Worm (Caenorhabditis elegans) whole organism, L2 larva: Measurements from ENCODE around the gene C43D7.7.

ENCODE experiments used
- C34F6.9 ChIP-seq: fragments of 150-350 bp; optimal IDR thresholded peaks from 2 replicates; lab custom pipeline; 2014; ENCODE audit warnings: missing biosample characterization, missing genetic modification characterization
- F13H6.1 ChIP-seq: sonication (generic microtip); optimal IDR thresholded peaks from 2 replicates; lab custom pipeline; 2016; ENCODE audit warnings: missing genetic modification characterization, missing compliant biosample characterization
- R02D3.7 ChIP-seq: fragments of 150-350 bp; optimal IDR thresholded peaks from 2 replicates; lab custom pipeline; 2014; ENCODE audit warnings: missing biosample characterization, missing genetic modification characterization
- alr-1 ChIP-seq: fragments of 150-350 bp; optimal IDR thresholded peaks from 2 replicates; lab custom pipeline; 2014; ENCODE audit warnings: missing biosample characterization, missing genetic modification characterization
- aly-2 ChIP-seq: fragments of 150-350 bp; optimal IDR thresholded peaks from 2 replicates; lab custom pipeline; 2014; ENCODE audit warnings: missing biosample characterization, missing genetic modification characterization
- ama-1 ChIP-seq: fragments of 150-350 bp; optimal IDR thresholded peaks from 2 replicates; lab custom pipeline; 2018; ENCODE audit warnings: inconsistent platforms
- blmp-1 ChIP-seq: sonication (generic microtip); optimal IDR thresholded peaks from 2 replicates; lab custom pipeline; 2017; ENCODE audit warnings: missing genetic modification characterization, mild to moderate bottlenecking, missing compliant biosample characterization, antibody characterized with exemption, moderate library complexity; ENCODE audit not compliant: insufficient read depth
- crh-2 ChIP-seq: sonication (generic microtip); optimal IDR thresholded peaks from 2 replicates; lab custom pipeline; 2017; ENCODE audit warnings: missing biosample characterization, missing genetic modification characterization
- dmd-4 ChIP-seq: sonication (generic microtip); optimal IDR thresholded peaks from 2 replicates; lab custom pipeline; 2017; ENCODE audit warnings: missing biosample characterization, missing genetic modification characterization
- egl-27 ChIP-seq: sonication (generic microtip); optimal IDR thresholded peaks from 3 replicates; lab custom pipeline; 2017; ENCODE audit warnings: missing biosample characterization, missing genetic modification reagents, missing genetic modification characterization
- elt-1 ChIP-seq: fragments of 150-350 bp; optimal IDR thresholded peaks from 2 replicates; lab custom pipeline; 2014; ENCODE audit warnings: missing biosample characterization, missing genetic modification characterization
- elt-3 ChIP-seq: sonication (generic microtip); optimal IDR thresholded peaks from 2 replicates; lab custom pipeline; 2017; ENCODE audit warnings: missing biosample characterization, missing genetic modification characterization
- gmeb-1 ChIP-seq: fragments of 150-350 bp; optimal IDR thresholded peaks from 2 replicates; lab custom pipeline; 2014; ENCODE audit warnings: missing biosample characterization, missing genetic modification characterization
- lin-13 ChIP-seq: fragments of 150-350 bp; optimal IDR thresholded peaks from 2 replicates; lab custom pipeline; 2014; ENCODE audit warnings: missing biosample characterization, missing genetic modification reagents, missing genetic modification characterization
- lin-39 ChIP-seq: fragments of 150-350 bp; optimal IDR thresholded peaks from 2 replicates; lab custom pipeline; 2014; ENCODE audit warnings: missing biosample characterization, missing genetic modification reagents, missing genetic modification characterization
- lsy-2 ChIP-seq, 2 experiments: fragments of 150-350 bp in 1 of 2; sonication (generic microtip) in 1 of 2; optimal IDR thresholded peaks; 2 replicates each; lab custom pipeline; 2014 to 2017; ENCODE audit warnings: missing biosample characterization in 2 of 2, missing genetic modification characterization in 2 of 2
- mab-5 ChIP-seq: fragments of 150-350 bp; optimal IDR thresholded peaks from 2 replicates; lab custom pipeline; 2014; ENCODE audit warnings: missing biosample characterization, missing genetic modification characterization
- mbf-1 ChIP-seq: sonication (generic microtip); optimal IDR thresholded peaks from 2 replicates; lab custom pipeline; 2017; ENCODE audit warnings: missing biosample characterization, missing genetic modification characterization
- mdl-1 ChIP-seq, 2 experiments: fragments of 150-350 bp in 1 of 2; sonication (generic microtip) in 1 of 2; optimal IDR thresholded peaks; 2 replicates each; lab custom pipeline; 2017; ENCODE audit warnings: missing biosample characterization in 2 of 2, missing genetic modification characterization in 2 of 2
- nhr-11 ChIP-seq: fragments of 150-350 bp; optimal IDR thresholded peaks from 2 replicates; lab custom pipeline; 2014; ENCODE audit warnings: missing biosample characterization, missing genetic modification characterization
- nhr-12 ChIP-seq: fragments of 150-350 bp; optimal IDR thresholded peaks from 2 replicates; lab custom pipeline; 2014; ENCODE audit warnings: missing biosample characterization, missing genetic modification characterization
- nhr-129 ChIP-seq: fragments of 150-350 bp; optimal IDR thresholded peaks from 2 replicates; lab custom pipeline; 2014; ENCODE audit warnings: missing biosample characterization, missing genetic modification characterization
- nhr-237 ChIP-seq: fragments of 150-350 bp; optimal IDR thresholded peaks from 2 replicates; lab custom pipeline; 2014; ENCODE audit warnings: missing biosample characterization, missing genetic modification characterization
- nhr-25 ChIP-seq: fragments of 150-350 bp; sonication (generic microtip); optimal IDR thresholded peaks from 3 replicates; lab custom pipeline; 2014; ENCODE audit warnings: missing biosample characterization, missing genetic modification characterization
- nhr-77 ChIP-seq: fragments of 150-350 bp; optimal IDR thresholded peaks from 2 replicates; lab custom pipeline; 2014; ENCODE audit warnings: missing biosample characterization, missing genetic modification characterization
- sem-4 ChIP-seq: fragments of 150-350 bp; optimal IDR thresholded peaks from 2 replicates; lab custom pipeline; 2014; ENCODE audit warnings: missing biosample characterization, missing genetic modification reagents, missing genetic modification characterization
- skn-1 ChIP-seq: sonication (generic microtip); optimal IDR thresholded peaks from 2 replicates; lab custom pipeline; 2017; ENCODE audit warnings: missing biosample characterization, missing genetic modification characterization
- sma-3 ChIP-seq: sonication (generic microtip); optimal IDR thresholded peaks from 2 replicates; lab custom pipeline; 2016; ENCODE audit warnings: missing genetic modification reagents, missing genetic modification characterization, missing compliant biosample characterization
- sma-9 ChIP-seq, 2 experiments: fragments of 150-350 bp in 1 of 2; sonication (generic microtip) in 1 of 2; optimal IDR thresholded peaks; 2 replicates each; lab custom pipeline; 2014 to 2016; ENCODE audit warnings: missing genetic modification characterization in 2 of 2, mild to moderate bottlenecking in 1 of 2, missing biosample characterization in 1 of 2, missing compliant biosample characterization in 1 of 2, missing genetic modification reagents in 1 of 2, moderate library complexity in 1 of 2
- snpc-4 ChIP-seq: fragments of 150-350 bp; optimal IDR thresholded peaks from 2 replicates; lab custom pipeline; 2014; ENCODE audit warnings: missing biosample characterization, missing genetic modification characterization
- unc-55 ChIP-seq: fragments of 150-350 bp; sonication (generic microtip); optimal IDR thresholded peaks from 3 replicates; lab custom pipeline; 2014; ENCODE audit warnings: missing biosample characterization, missing genetic modification reagents, missing genetic modification characterization
- unc-62 ChIP-seq: fragments of 150-350 bp; optimal IDR thresholded peaks from 2 replicates; lab custom pipeline; 2014; ENCODE audit warnings: missing biosample characterization, missing genetic modification reagents, missing genetic modification characterization
- ztf-4 ChIP-seq: fragments of 150-350 bp; optimal IDR thresholded peaks from 2 replicates; lab custom pipeline; 2014; ENCODE audit warnings: missing biosample characterization, missing genetic modification characterization

The C43D7.7 gene

ce11 chrV:19299262-19299661, 20.0 kb downstream of the C43D7.7 start, which contains the start of gene F55C9.14:
Gene F55C9.14, plus strand, starts transcription at chrV:19299562.
- TF ChIP-seq lin-13 (GFP tag; lab: Kevin White, UChicago) (no peak), F13H6.1 (tag; lab: Kevin White, UChicago) (no peak), nhr-25 (tag; lab: Kevin White, UChicago) (no peak), elt-3 (tag; lab: Kevin White, UChicago) (no peak), nhr-11 (tag; lab: Kevin White, UChicago) (no peak), sma-9 (GFP tag; optimal IDR thresholded peaks at IDR 0.05; lab: Kevin White, UChicago) (no peak), sma-9 (tag; optimal IDR thresholded peaks at IDR 0.05; lab: Kevin White, UChicago) (no peak), nhr-12 (no peak), crh-2 (no peak), C34F6.9 (tag; lab: Kevin White, UChicago) (no peak), alr-1 (tag; lab: Kevin White, UChicago) (no peak)

ce11 chrV:19297510-19297909, 21.8 kb downstream of the C43D7.7 start, which contains the start of gene fbxb-60:
Gene fbxb-60, plus strand, starts transcription at chrV:19297810.
- TF ChIP-seq gmeb-1 (tag; lab: Kevin White, UChicago): no peak

ce11 chrV:19296723-19297122, 22.6 kb downstream of the C43D7.7 start, which contains the start of gene F55C9.6:
Gene F55C9.6, minus strand, starts transcription at chrV:19296823.
- TF ChIP-seq elt-1 (tag; lab: Kevin White, UChicago) (no peak), lin-13 (GFP tag; lab: Kevin White, UChicago) (no peak), nhr-25 (tag; lab: Kevin White, UChicago) (no peak), lsy-2 (tag; optimal IDR thresholded peaks at IDR 0.05; lab: Kevin White, UChicago) (no peak), nhr-237 (tag; lab: Kevin White, UChicago) (no peak), crh-2 (no peak), mab-5 (no peak), blmp-1 (tag; lab: Kevin White, UChicago) (no peak), mbf-1 (no peak), elt-3 (tag; lab: Kevin White, UChicago) (no peak), dmd-4 (no peak), sma-3 (no peak), gmeb-1 (tag; lab: Kevin White, UChicago) (no peak), nhr-11 (tag; lab: Kevin White, UChicago) (no peak), mdl-1 (tag; optimal IDR thresholded peaks at IDR 0.05; lab: Kevin White, UChicago) (no peak)

DNA sequence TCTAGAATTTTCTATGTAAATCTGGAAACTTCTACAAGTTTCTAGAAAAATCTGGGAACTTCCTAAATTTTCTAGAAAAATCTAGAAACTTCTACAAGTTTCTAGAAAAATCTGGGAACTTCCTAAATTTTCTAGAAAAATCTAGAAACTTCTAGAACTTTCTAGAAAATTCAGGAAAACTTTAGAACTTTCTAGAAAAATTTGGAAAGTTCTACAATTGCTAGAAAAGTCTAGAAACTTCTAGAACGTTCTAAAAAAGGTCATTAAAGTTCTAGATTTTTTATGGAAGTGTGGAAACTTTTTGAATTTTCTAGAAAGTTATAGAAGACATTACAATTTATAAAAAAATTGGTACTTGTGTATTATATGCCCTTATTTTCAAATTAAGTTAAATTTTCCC, 26.3 kb downstream of the C43D7.7 start, which contains the start of gene F55C9.5:
Gene F55C9.5 (minus strand): TSS at position 101 of the 400 bp plus-strand sequence.
- TF ChIP-seq mab-5 (no peak), gmeb-1 (tag; lab: Kevin White, UChicago) (no peak), elt-1 (tag; lab: Kevin White, UChicago) (no peak), C34F6.9 (tag; lab: Kevin White, UChicago) (no peak), unc-55 (GFP tag; lab: Kevin White, UChicago) (no peak), crh-2 (no peak), nhr-237 (tag; lab: Kevin White, UChicago) (no peak), snpc-4 (tag; lab: Kevin White, UChicago) (no peak), nhr-129 (tag; lab: Kevin White, UChicago) (no peak), sma-3 (no peak), elt-3 (tag; lab: Kevin White, UChicago) (no peak), R02D3.7 (tag; lab: Kevin White, UChicago) (no peak)

DNA sequence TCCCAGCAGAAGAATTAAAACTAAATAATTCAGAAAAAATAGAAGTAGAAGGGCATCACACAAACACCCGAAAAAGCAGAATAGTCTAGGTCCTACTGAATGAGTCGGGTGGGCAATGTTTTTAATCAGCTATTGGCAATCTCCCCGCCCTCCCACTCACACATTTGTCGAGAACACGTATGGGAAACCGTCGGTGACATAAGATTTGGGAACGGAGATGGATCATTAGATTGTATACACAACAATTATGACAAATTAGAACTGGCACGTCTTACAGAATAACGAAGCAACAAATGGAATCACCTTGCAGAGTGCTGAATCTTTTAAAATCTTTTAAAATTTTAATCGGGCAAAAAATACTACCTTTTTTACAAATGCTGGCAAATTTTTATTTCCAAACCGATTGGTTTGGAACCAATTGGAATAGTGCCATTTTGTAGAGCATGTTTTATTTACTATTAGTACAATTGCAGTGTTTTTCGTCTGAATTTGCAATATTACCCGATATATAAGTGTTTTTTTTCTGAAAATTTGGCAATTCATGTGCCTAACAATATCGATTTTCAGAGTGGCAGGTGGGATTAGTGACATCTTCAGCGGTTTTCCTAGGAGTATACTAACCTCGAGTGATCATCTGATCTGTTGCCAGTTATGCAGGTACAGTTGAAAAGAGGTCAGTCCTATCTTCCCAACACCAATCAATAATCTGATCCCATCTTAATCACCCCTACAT, 31.1 kb downstream of the C43D7.7 start, which contains the start of the genes F55C9.3 and fbxb-57:
Gene F55C9.3 (minus strand): TSS at position 101 of the 733 bp plus-strand sequence.
Gene fbxb-57 (plus strand): TSS at position 683 of the 733 bp plus-strand sequence.
- TF ChIP-seq blmp-1 (tag; lab: Kevin White, UChicago) (no peak), egl-27 (tag; lab: Kevin White, UChicago) (no peak), nhr-12 (no peak), sma-9 (GFP tag; optimal IDR thresholded peaks at IDR 0.05; lab: Kevin White, UChicago) (no peak), sma-9 (tag; optimal IDR thresholded peaks at IDR 0.05; lab: Kevin White, UChicago) (no peak), mbf-1 (no peak), ama-1 (lab: Kevin White, UChicago) (no peak), lsy-2 (tag; optimal IDR thresholded peaks at IDR 0.05; lab: Kevin White, UChicago) (no peak), aly-2 (tag; lab: Kevin White, UChicago) (no peak), C34F6.9 (tag; lab: Kevin White, UChicago) (no peak), crh-2 (no peak), lin-13 (GFP tag; lab: Kevin White, UChicago) (no peak), mdl-1 (tag; optimal IDR thresholded peaks at IDR 0.05; lab: Kevin White, UChicago) (no peak), unc-62 (GFP tag; lab: Kevin White, UChicago) (no peak), sem-4 (no peak), sma-3 (no peak), skn-1 (tag; lab: Kevin White, UChicago) (no peak), lin-39 (tag; lab: Kevin White, UChicago) (no peak), ztf-4 (tag; lab: Kevin White, UChicago) (no peak), nhr-77 (no peak)
